Worm (Caenorhabditis elegans) whole organism, L3 larva: ENCODE data around the gene Y71H2AM.29.

ENCODE experiments used
- ama-1 ChIP-seq: fragments of 150-350 bp; optimal IDR thresholded peaks from 2 replicates; lab custom pipeline; 2018
- elt-1 ChIP-seq: fragments of 150-350 bp; optimal IDR thresholded peaks from 2 replicates; lab custom pipeline; 2014; ENCODE audit warnings: missing biosample characterization, missing genetic modification characterization
- fkh-10 ChIP-seq: sonication (generic microtip); optimal IDR thresholded peaks from 2 replicates; lab custom pipeline; 2017; ENCODE audit warnings: missing biosample characterization, missing genetic modification reagents, missing genetic modification characterization
- nfya-1 ChIP-seq: sonication (generic microtip); optimal IDR thresholded peaks from 2 replicates; lab custom pipeline; 2017; ENCODE audit warnings: missing genetic modification characterization, mild to moderate bottlenecking, missing compliant biosample characterization, antibody characterized with exemption, moderate library complexity; ENCODE audit not compliant: insufficient read depth
- nhr-25 ChIP-seq: sonication (generic microtip); optimal IDR thresholded peaks from 2 replicates; lab custom pipeline; 2017; ENCODE audit warnings: missing biosample characterization, missing genetic modification characterization
- nhr-28 ChIP-seq: fragments of 150-350 bp; optimal IDR thresholded peaks from 2 replicates; lab custom pipeline; 2014; ENCODE audit warnings: missing biosample characterization, missing genetic modification characterization
- nhr-43 ChIP-seq: sonication (generic microtip); optimal IDR thresholded peaks from 2 replicates; lab custom pipeline; 2016; ENCODE audit warnings: mild to moderate bottlenecking, missing genetic modification characterization, missing compliant biosample characterization; ENCODE audit not compliant: poor library complexity, severe bottlenecking
- skn-1 ChIP-seq: fragments of 150-350 bp; optimal IDR thresholded peaks from 2 replicates; lab custom pipeline; 2014; ENCODE audit warnings: missing biosample characterization, missing genetic modification characterization
- ztf-4 ChIP-seq: fragments of 150-350 bp; optimal IDR thresholded peaks from 2 replicates; lab custom pipeline; 2014; ENCODE audit warnings: missing biosample characterization, missing genetic modification characterization

DNA sequence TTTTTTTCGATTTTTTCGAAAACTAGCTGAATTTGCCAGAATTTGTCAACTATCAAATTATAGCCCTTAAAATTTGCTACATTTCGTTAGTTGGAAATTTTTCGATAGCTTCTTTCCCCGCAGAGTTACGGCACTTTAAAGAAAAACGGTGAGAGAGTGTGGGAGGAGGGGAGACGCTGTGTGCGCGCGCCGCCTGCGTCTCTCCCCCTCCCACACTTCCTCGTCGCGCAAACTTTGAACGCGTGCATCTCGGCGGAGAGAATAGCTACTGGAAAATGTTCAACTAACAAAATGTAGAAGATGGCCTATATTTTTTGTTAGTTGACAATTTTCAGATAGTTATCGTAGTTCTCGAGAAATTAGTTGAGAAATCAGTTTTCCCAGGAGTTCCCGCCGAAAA is 34.0 kb downstream of the Y71H2AM.29 start:
- no peak for TF ChIP-seq nfya-1 (tag; lab: Kevin White, UChicago)
- no peak for TF ChIP-seq nhr-28 (tag; lab: Kevin White, UChicago)
- TF ChIP-seq elt-1 (tag; lab: Kevin White, UChicago), result no peak
- TF ChIP-seq nhr-43 (tag; lab: Kevin White, UChicago), result no peak
- no peak for TF ChIP-seq nhr-25 (tag; lab: Kevin White, UChicago)
- TF ChIP-seq fkh-10 (GFP tag; lab: Kevin White, UChicago), result no peak
- no peak for TF ChIP-seq ama-1 (lab: Kevin White, UChicago)
- no peak for TF ChIP-seq skn-1 (tag; lab: Kevin White, UChicago)
- TF ChIP-seq ztf-4 (tag; lab: Kevin White, UChicago), result no peak
